Fruit fly (Drosophila melanogaster) whole organism, embryonic: ENCODE results near the gene Mkk4.

Experiments
- Adf1 ChIP-seq: fragments of 200-800 bp; sonication (Bioruptor generic); IDR thresholded peaks from 2 replicates; pipeline ENCODE4 v1.3.6; 2022; ENCODE audit warnings: missing biosample characterization, missing genetic modification characterization
- Asciz ChIP-seq: fragments of 200-800 bp; sonication (Bioruptor generic); optimal IDR thresholded peaks from 2 replicates; lab custom pipeline; 2017; ENCODE audit warnings: missing biosample characterization, mild to moderate bottlenecking, missing genetic modification characterization, missing genetic modification reagents
- BEAF-32 ChIP-seq: fragments of 200-800 bp; sonication (Bioruptor generic); optimal IDR thresholded peaks from 3 replicates; lab custom pipeline; 2017; ENCODE audit warnings: missing biosample characterization, missing genetic modification characterization, mild to moderate bottlenecking, moderate library complexity, missing genetic modification reagents
- CG13287 ChIP-seq: fragments of 200-800 bp; sonication (Bioruptor generic); IDR thresholded peaks from 2 replicates; pipeline ENCODE4 v1.3.6; 2022; ENCODE audit warnings: missing biosample characterization, missing genetic modification characterization; ENCODE audit not compliant: partially characterized antibody
- CG14050 ChIP-seq: fragments of 200-800 bp; sonication (Bioruptor generic); IDR thresholded peaks from 3 replicates; pipeline ENCODE4 v1.3.6; 2022; ENCODE audit warnings: missing biosample characterization, missing genetic modification characterization
- CG15696 ChIP-seq: fragments of 200-800 bp; sonication (Bioruptor generic); optimal IDR thresholded peaks from 2 replicates; lab custom pipeline; 2019; ENCODE audit warnings: missing biosample characterization, mild to moderate bottlenecking, missing genetic modification characterization, moderate library complexity
- CG1792 ChIP-seq: fragments of 200-800 bp; sonication (Bioruptor generic); optimal IDR thresholded peaks from 2 replicates; lab custom pipeline; 2016; ENCODE audit warnings: missing biosample characterization, missing genetic modification characterization
- CG31224 ChIP-seq: fragments of 200-800 bp; sonication (Bioruptor generic); IDR thresholded peaks from 2 replicates; pipeline ENCODE4 v1.3.6; 2022; ENCODE audit warnings: missing biosample characterization, missing genetic modification characterization
- CG4328 ChIP-seq: fragments of 200-800 bp; sonication (Bioruptor generic); optimal IDR thresholded peaks from 3 replicates; lab custom pipeline; 2017; ENCODE audit warnings: missing biosample characterization, missing genetic modification reagents, missing genetic modification characterization
- CG4404 ChIP-seq: fragments of 200-800 bp; sonication (Bioruptor generic); IDR thresholded peaks from 2 replicates; pipeline ENCODE4 v1.3.6; 2022; ENCODE audit warnings: missing biosample characterization, missing genetic modification characterization
- CG4854 ChIP-seq: fragments of 200-800 bp; sonication (Bioruptor generic); optimal IDR thresholded peaks from 2 replicates; lab custom pipeline; 2016; ENCODE audit warnings: missing biosample characterization, missing genetic modification characterization, inconsistent platforms
- CG5245 ChIP-seq: fragments of 200-800 bp; sonication (Bioruptor generic); optimal IDR thresholded peaks from 3 replicates; lab custom pipeline; 2016; ENCODE audit warnings: missing biosample characterization, missing genetic modification characterization
- CG6254 ChIP-seq: fragments of 200-800 bp; sonication (Bioruptor generic); optimal IDR thresholded peaks from 3 replicates; lab custom pipeline; 2017; ENCODE audit warnings: mild to moderate bottlenecking, missing biosample characterization, missing genetic modification reagents, missing genetic modification characterization
- CG9876 ChIP-seq: fragments of 200-800 bp; sonication (Bioruptor generic); optimal IDR thresholded peaks from 2 replicates; lab custom pipeline; 2016; ENCODE audit warnings: missing biosample characterization, missing genetic modification characterization
- CG9932 ChIP-seq: fragments of 200-800 bp; sonication (Bioruptor generic); IDR thresholded peaks from 2 replicates; pipeline ENCODE4 v1.3.6; 2022; ENCODE audit warnings: missing biosample characterization, missing genetic modification characterization
- Camta ChIP-seq: fragments of 200-800 bp; sonication (Bioruptor generic); optimal IDR thresholded peaks from 2 replicates; lab custom pipeline; 2016; ENCODE audit warnings: missing biosample characterization, missing genetic modification characterization
- Dek ChIP-seq: fragments of 200-800 bp; sonication (Bioruptor generic); optimal IDR thresholded peaks from 3 replicates; lab custom pipeline; 2019; ENCODE audit warnings: missing biosample characterization, mild to moderate bottlenecking, missing genetic modification characterization, moderate library complexity
- Doc3 ChIP-seq: fragments of 200-800 bp; sonication (Bioruptor generic); IDR thresholded peaks from 3 replicates; pipeline ENCODE4 v1.3.6; 2022; ENCODE audit warnings: missing biosample characterization, missing genetic modification characterization; ENCODE audit not compliant: partially characterized antibody
- H2.0 ChIP-seq: fragments of 200-800 bp; sonication (Bioruptor generic); IDR thresholded peaks from 2 replicates; pipeline ENCODE4 v1.3.6; 2022; ENCODE audit warnings: missing biosample characterization, missing genetic modification characterization
- HmgZ ChIP-seq: fragments of 200-800 bp; sonication (Bioruptor generic); optimal IDR thresholded peaks from 2 replicates; lab custom pipeline; 2018; ENCODE audit warnings: missing biosample characterization, mild to moderate bottlenecking, missing genetic modification characterization
- Hr51 ChIP-seq, 2 experiments: fragments of 200-800 bp; sonication (Bioruptor generic); optimal IDR thresholded peaks; 2 replicates in 1 of 2; 3 replicates in 1 of 2; lab custom pipeline; 2016 to 2018; ENCODE audit warnings: missing biosample characterization in 2 of 2, missing genetic modification characterization in 2 of 2, mild to moderate bottlenecking in 1 of 2, moderate library complexity in 1 of 2
- Mrtf ChIP-seq: fragments of 200-800 bp; sonication (Bioruptor generic); IDR thresholded peaks from 3 replicates; pipeline ENCODE4 v1.3.6; 2022; ENCODE audit warnings: missing biosample characterization, missing genetic modification characterization
- Oaz ChIP-seq: fragments of 200-800 bp; sonication (Bioruptor generic); IDR thresholded peaks from 2 replicates; pipeline ENCODE4 v1.3.6; 2022; ENCODE audit warnings: missing biosample characterization, missing genetic modification characterization
- Rx ChIP-seq: fragments of 200-800 bp; sonication (Bioruptor generic); IDR thresholded peaks from 2 replicates; pipeline ENCODE4 v1.3.6; 2022; ENCODE audit warnings: missing biosample characterization, missing genetic modification characterization
- Side ChIP-seq: fragments of 200-800 bp; sonication (Bioruptor generic); optimal IDR thresholded peaks from 2 replicates; lab custom pipeline; 2016; ENCODE audit warnings: missing biosample characterization, missing genetic modification characterization
- Sox100B ChIP-seq: fragments of 200-800 bp; sonication (Bioruptor generic); optimal IDR thresholded peaks from 3 replicates; lab custom pipeline; 2018; ENCODE audit warnings: missing biosample characterization, mild to moderate bottlenecking, missing genetic modification characterization
- Stat92E ChIP-seq, 3 experiments: fragments of >200 bp in 2 of 3; fragments of 200-800 bp in 1 of 3; sonication (Bioruptor generic) in 1 of 3; optimal IDR thresholded peaks; 2 replicates each; lab custom pipeline; 2017 to 2019; ENCODE audit warnings: missing biosample characterization in 3 of 3, missing genetic modification characterization in 3 of 3, mild to moderate bottlenecking in 1 of 3, moderate library complexity in 1 of 3
- ac ChIP-seq: fragments of 200-800 bp; sonication (Bioruptor generic); optimal IDR thresholded peaks from 3 replicates; lab custom pipeline; 2017; ENCODE audit warnings: missing biosample characterization, mild to moderate bottlenecking, missing genetic modification characterization
- bbx ChIP-seq: fragments of 200-800 bp; sonication (Bioruptor generic); IDR thresholded peaks from 2 replicates; pipeline ENCODE4 v1.3.6; 2022; ENCODE audit warnings: missing biosample characterization, missing genetic modification characterization; ENCODE audit not compliant: partially characterized antibody
- caup ChIP-seq: fragments of 200-800 bp; sonication (Bioruptor generic); optimal IDR thresholded peaks from 3 replicates; lab custom pipeline; 2017; ENCODE audit warnings: missing biosample characterization, mild to moderate bottlenecking, missing genetic modification characterization, moderate library complexity; ENCODE audit not compliant: severe bottlenecking
- croc ChIP-seq: fragments of 200-800 bp; sonication (Bioruptor generic); conservative IDR thresholded peaks from 3 replicates; pipeline ENCODE4 v1.3.6; 2022; ENCODE audit warnings: missing biosample characterization, missing genetic modification characterization
- da ChIP-seq: fragments of 200-800 bp; sonication (Bioruptor generic); optimal IDR thresholded peaks from 2 replicates; lab custom pipeline; 2016; ENCODE audit warnings: missing biosample characterization, missing genetic modification characterization
- danr ChIP-seq: fragments of 200-800 bp; sonication (Bioruptor generic); IDR thresholded peaks from 2 replicates; pipeline ENCODE4 v1.3.6; 2022; ENCODE audit warnings: missing biosample characterization, missing genetic modification characterization
- en ChIP-seq: fragments of 200-800 bp; sonication (Bioruptor generic); optimal IDR thresholded peaks from 2 replicates; lab custom pipeline; 2016; ENCODE audit warnings: missing biosample characterization, missing genetic modification characterization
- gce ChIP-seq: fragments of 200-800 bp; sonication (Bioruptor generic); IDR thresholded peaks from 3 replicates; pipeline ENCODE4 v1.3.6; 2022; ENCODE audit warnings: missing biosample characterization, missing genetic modification characterization
- ham ChIP-seq: fragments of 200-800 bp; sonication (Bioruptor generic); IDR thresholded peaks from 2 replicates; pipeline ENCODE4 v1.3.6; 2022; ENCODE audit warnings: missing biosample characterization, missing genetic modification characterization
- her ChIP-seq: fragments of 200-800 bp; sonication (Bioruptor generic); optimal IDR thresholded peaks from 2 replicates; lab custom pipeline; 2016; ENCODE audit warnings: missing biosample characterization, missing genetic modification characterization
- lilli ChIP-seq: fragments of 200-800 bp; sonication (Bioruptor generic); optimal IDR thresholded peaks from 3 replicates; lab custom pipeline; 2016; ENCODE audit warnings: missing biosample characterization, missing genetic modification characterization
- lola ChIP-seq, 3 experiments: fragments of >200 bp in 2 of 3; fragments of 200-800 bp in 1 of 3; sonication (Bioruptor generic) in 1 of 3; optimal IDR thresholded peaks; 2 replicates each; lab custom pipeline; 2017 to 2019; ENCODE audit warnings: missing biosample characterization in 3 of 3, missing genetic modification characterization in 3 of 3, mild to moderate bottlenecking in 1 of 3, moderate library complexity in 1 of 3
- p53 ChIP-seq: fragments of 200-800 bp; sonication (Bioruptor generic); optimal IDR thresholded peaks from 2 replicates; lab custom pipeline; 2016; ENCODE audit warnings: missing biosample characterization, missing genetic modification characterization
- phol ChIP-seq: fragments of 200-800 bp; sonication (Bioruptor generic); optimal IDR thresholded peaks from 3 replicates; lab custom pipeline; 2018; ENCODE audit warnings: missing biosample characterization, mild to moderate bottlenecking, missing genetic modification characterization, moderate library complexity
- tap ChIP-seq: fragments of 200-800 bp; optimal IDR thresholded peaks from 3 replicates; lab custom pipeline; 2019; ENCODE audit warnings: missing biosample characterization, mild to moderate bottlenecking, missing genetic modification characterization, moderate library complexity
- tgo ChIP-seq: fragments of 200-800 bp; sonication (Bioruptor generic); IDR thresholded peaks from 3 replicates; pipeline ENCODE4 v1.3.6; 2022; ENCODE audit warnings: missing biosample characterization, missing genetic modification characterization
- tin ChIP-seq: fragments of 200-800 bp; sonication (Bioruptor generic); optimal IDR thresholded peaks from 3 replicates; lab custom pipeline; 2016; ENCODE audit warnings: missing biosample characterization, missing genetic modification characterization
- z ChIP-seq: fragments of 200-800 bp; sonication (Bioruptor generic); IDR thresholded peaks from 3 replicates; pipeline ENCODE4 v1.3.6; 2022; ENCODE audit warnings: missing biosample characterization, missing genetic modification characterization
- zen ChIP-seq: fragments of 200-800 bp; sonication (Bioruptor generic); optimal IDR thresholded peaks from 3 replicates; lab custom pipeline; 2018; ENCODE audit warnings: missing biosample characterization, mild to moderate bottlenecking, missing genetic modification characterization, moderate library complexity

Gene Mkk4

DNA sequence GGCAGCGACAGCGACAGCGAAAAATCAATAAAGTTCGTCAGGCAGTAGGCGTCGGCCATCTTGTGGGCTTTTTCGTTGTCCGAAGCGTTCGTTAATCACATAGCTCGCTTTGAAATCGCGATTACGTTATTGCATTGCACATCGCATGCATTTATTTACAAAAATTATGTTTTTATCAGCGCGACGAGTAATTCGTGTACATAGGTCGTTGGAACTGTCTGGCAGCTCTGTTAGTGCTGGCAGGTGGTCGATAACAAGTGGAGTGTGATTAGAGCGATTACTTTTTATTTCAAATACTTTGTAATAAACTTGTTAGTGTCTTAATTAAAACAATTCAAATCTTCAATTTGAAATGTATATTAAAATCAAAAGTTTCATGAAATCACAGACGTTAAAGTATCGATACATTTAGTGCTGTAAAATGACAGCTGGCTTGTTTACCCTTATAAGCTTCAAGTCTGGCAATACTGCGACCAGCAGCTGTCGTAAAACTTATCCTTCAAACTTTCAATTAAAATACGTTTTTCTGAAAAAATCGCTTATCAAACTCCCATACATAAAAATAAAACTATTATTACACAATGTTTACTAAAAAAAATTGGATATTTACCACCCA, 13.2 kb upstream of the Mkk4 start, which contains the start of gene CG8032 (continued):
- peak in 1 of 3 experiments; percentile 19 for TF ChIP-seq lola (GFP tag; optimal IDR thresholded peaks at IDR 0.05; lab: Kevin White, UChicago)
- TF ChIP-seq CG1792 = no peak
- TF ChIP-seq Sox100B = peak; percentile 25
- no peak for TF ChIP-seq Stat92E (GFP tag; optimal IDR thresholded peaks at IDR 0.05; lab: Kevin White, UChicago)
- TF ChIP-seq Mrtf = 0 out of 3 replicates have a peak, but pooled peaks have one; percentile 36
- peak; percentile 27 for TF ChIP-seq her (GFP tag; lab: Kevin White, UChicago)
- TF ChIP-seq croc (GFP tag; lab: Robert Waterston, UW) = no peak
- TF ChIP-seq Side (GFP tag; lab: Kevin White, UChicago) = peak; percentile 25
- TF ChIP-seq CG9876 (GFP tag; lab: Kevin White, UChicago) = no peak
- no peak for TF ChIP-seq Asciz
- TF ChIP-seq bbx = no peak; the same call in 1 of the 2 replicates
- TF ChIP-seq BEAF-32 (GFP tag; lab: Kevin White, UChicago) = peak; percentile 81
- peak; percentile 72 for TF ChIP-seq CG9932
- no peak for TF ChIP-seq caup (GFP tag; lab: Kevin White, UChicago)
- TF ChIP-seq Dek (tag; lab: Kevin White, UChicago) = no peak
- TF ChIP-seq zen (tag; lab: Kevin White, UChicago) = peak; percentile 37
- peak; percentile 64 for TF ChIP-seq phol
- no peak for TF ChIP-seq ham (GFP tag; lab: Robert Waterston, UW)
- no peak for TF ChIP-seq Rx (GFP tag; lab: Robert Waterston, UW)
- TF ChIP-seq ac (GFP tag; lab: Kevin White, UChicago) = no peak

DNA sequence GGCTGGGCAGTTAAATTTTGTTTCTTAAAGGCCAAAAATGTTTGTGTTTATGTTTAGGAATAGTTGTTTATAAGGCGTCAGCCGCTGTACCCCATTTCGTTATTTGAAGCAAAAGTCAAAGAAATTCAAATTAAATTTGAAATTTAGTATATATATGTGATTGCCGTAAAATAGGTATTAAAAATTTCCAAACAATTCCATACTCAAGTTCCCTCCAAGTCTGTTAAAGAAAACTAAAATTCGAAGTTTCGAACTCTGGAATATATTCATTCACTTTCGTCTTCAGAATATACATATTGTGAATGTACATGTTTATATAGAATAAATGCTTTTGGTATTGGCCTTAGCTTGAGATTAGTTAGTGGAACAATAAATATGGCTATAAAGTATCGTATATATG, 10.1 kb upstream of the Mkk4 start, which contains the start of gene bel:
Gene bel, minus strand, starts transcription at position 101 of the 400 bp plus-strand sequence.
- no peak for TF ChIP-seq CG6254 (GFP tag; lab: Kevin White, UChicago)
- TF ChIP-seq tgo (GFP tag; lab: Robert Waterston, UW) = 0 out of 3 replicates have a peak, but pooled peaks have one; percentile 1
- no peak for TF ChIP-seq CG13287

DNA sequence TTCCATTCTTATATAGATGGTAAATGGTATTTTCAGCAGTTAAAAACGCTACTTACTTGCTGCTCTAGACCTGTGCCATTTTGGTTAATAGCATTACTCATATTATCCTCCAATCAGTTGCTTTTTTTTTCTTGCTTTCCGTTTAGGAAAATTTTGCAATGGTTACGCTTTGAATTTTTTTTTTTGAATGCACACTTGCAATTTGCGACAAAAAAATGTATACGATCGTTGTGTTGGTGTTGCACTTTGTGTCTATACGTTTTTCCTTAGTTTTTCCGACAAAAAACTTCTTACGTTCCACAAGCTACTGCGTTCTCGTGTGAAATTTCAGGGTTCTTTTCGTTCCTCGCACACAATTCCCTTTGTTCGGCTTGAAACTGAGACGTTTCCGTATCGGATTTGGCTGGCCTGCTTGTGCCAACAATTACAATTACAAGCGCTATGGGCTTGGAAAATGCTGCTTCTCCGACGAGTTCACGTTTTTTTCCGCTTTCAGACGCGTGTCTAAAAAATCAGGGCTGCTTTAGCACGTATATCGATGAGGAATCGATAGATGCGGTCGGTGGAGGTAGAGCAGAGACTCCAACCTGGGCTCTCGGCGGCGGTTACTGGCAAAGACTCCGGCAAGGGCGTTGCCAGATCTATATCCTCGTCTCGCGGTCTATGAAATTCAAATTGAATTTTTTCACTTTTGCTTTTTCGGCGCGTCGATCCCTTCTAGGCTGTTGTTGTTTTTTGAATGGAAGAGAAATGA, 9.5 kb upstream of the Mkk4 start:
- TF ChIP-seq gce (GFP tag; lab: Robert Waterston, UW) = peak; percentile 49; the same call in 1 of the 3 replicates
- TF ChIP-seq tin (GFP tag; lab: Kevin White, UChicago) = peak; percentile 37
- no peak for TF ChIP-seq CG14050 (GFP tag; lab: Robert Waterston, UW)
- no peak for TF ChIP-seq danr
- TF ChIP-seq en = no peak
- TF ChIP-seq lilli (GFP tag; lab: Kevin White, UChicago) = peak; percentile 47
- peak; percentile 43 for TF ChIP-seq CG5245 (GFP tag; lab: Kevin White, UChicago)
- TF ChIP-seq Hr51 (GFP tag; optimal IDR thresholded peaks at IDR 0.05; lab: Kevin White, UChicago) = peak in 1 of 2 experiments; percentile 8
- TF ChIP-seq z = no peak
- TF ChIP-seq CG31224 = peak; percentile 47
- no peak for TF ChIP-seq CG4854 (GFP tag; lab: Kevin White, UChicago)
- TF ChIP-seq Doc3 = peak; percentile 67
- no peak for TF ChIP-seq CG4328
- no peak for TF ChIP-seq da (GFP tag; lab: Kevin White, UChicago)
- no peak for TF ChIP-seq Oaz
- no peak for TF ChIP-seq CG15696 (tag; lab: Kevin White, UChicago)
- peak; percentile 80 for TF ChIP-seq p53 (GFP tag; lab: Kevin White, UChicago)
- TF ChIP-seq CG4404 = no peak
- peak; percentile 34 for TF ChIP-seq Camta
- no peak for TF ChIP-seq H2.0 (GFP tag; lab: Robert Waterston, UW)
- TF ChIP-seq Adf1 (GFP tag; lab: Robert Waterston, UW) = peak; percentile 66
- no peak for TF ChIP-seq tap (tag; lab: Kevin White, UChicago)
- TF ChIP-seq HmgZ (tag; lab: Kevin White, UChicago) = peak; percentile 94
